Fruit fly (Drosophila melanogaster) Kc167 (cell line): Measurements from ENCODE around the gene AdamTS-A.

ENCODE experiments used
- Sin3A ChIP-seq: fragments of >200 bp; optimal IDR thresholded peaks from 2 replicates; lab custom pipeline; 2018; ENCODE audit warnings: missing external identifiers
- insv ChIP-seq: fragments of >200 bp; optimal IDR thresholded peaks from 3 replicates; lab custom pipeline; 2018; ENCODE audit warnings: missing external identifiers
- psq ChIP-seq: fragments of >200 bp; optimal IDR thresholded peaks from 2 replicates; lab custom pipeline; 2017; ENCODE audit warnings: missing external identifiers
- ttk ChIP-seq: sonication (Bioruptor generic); optimal IDR thresholded peaks from 2 replicates; lab custom pipeline; 2017; ENCODE audit warnings: missing external identifiers

dm6 chr3R:15458186-15458715 lies 17.7 kb downstream of the AdamTS-A start:
- TF ChIP-seq psq (lab: Kevin White, UChicago), result no peak
- no peak for TF ChIP-seq Sin3A (lab: Kevin White, UChicago)
- no peak for TF ChIP-seq ttk (lab: Kevin White, UChicago)
- no peak for TF ChIP-seq insv (lab: Kevin White, UChicago)
